Worm (Caenorhabditis elegans) whole organism, late embryonic: ENCODE measurements around the gene egli-1.
A peak's percentile ranks its signal among the peaks of the same experiment; 100 is the strongest.

ENCODE experiments used
- ahr-1 ChIP-seq: sonication (generic microtip); optimal IDR thresholded peaks from 2 replicates; lab custom pipeline; 2016; ENCODE audit warnings: missing genetic modification characterization, missing compliant biosample characterization
- ama-1 ChIP-seq: fragments of 150-350 bp; optimal IDR thresholded peaks from 2 replicates; lab custom pipeline; 2014
- ceh-14 ChIP-seq: sonication (generic microtip); optimal IDR thresholded peaks from 2 replicates; lab custom pipeline; 2016; ENCODE audit warnings: missing genotype, missing genetic modification characterization, missing compliant biosample characterization
- ceh-18 ChIP-seq: sonication (generic microtip); optimal IDR thresholded peaks from 2 replicates; lab custom pipeline; 2016; ENCODE audit warnings: missing genetic modification characterization, missing compliant biosample characterization
- ceh-19 ChIP-seq: fragments of 200-800 bp; sonication (Bioruptor generic); optimal IDR thresholded peaks from 2 replicates; lab custom pipeline; 2018; ENCODE audit warnings: mild to moderate bottlenecking, missing genetic modification characterization, missing compliant biosample characterization
- ceh-22 ChIP-seq: sonication (generic microtip); optimal IDR thresholded peaks from 2 replicates; lab custom pipeline; 2017; ENCODE audit warnings: missing biosample characterization, missing genetic modification characterization
- ceh-24 ChIP-seq: sonication (generic microtip); optimal IDR thresholded peaks from 2 replicates; lab custom pipeline; 2016; ENCODE audit warnings: mild to moderate bottlenecking, missing genetic modification characterization, missing compliant biosample characterization
- ceh-30 ChIP-seq: fragments of 150-350 bp; optimal IDR thresholded peaks from 2 replicates; lab custom pipeline; 2014; ENCODE audit warnings: missing biosample characterization, missing genetic modification characterization
- ceh-34 ChIP-seq: sonication (generic microtip); optimal IDR thresholded peaks from 2 replicates; lab custom pipeline; 2016; ENCODE audit warnings: mild to moderate bottlenecking, missing genetic modification characterization, missing compliant biosample characterization
- ceh-45 ChIP-seq: fragments of 200-800 bp; sonication (Bioruptor generic); IDR thresholded peaks from 2 replicates; pipeline ENCODE4 v1.3.6; 2022; ENCODE audit warnings: missing genetic modification reagents, missing genetic modification characterization, missing compliant biosample characterization
- ceh-48 ChIP-seq: sonication (generic microtip); optimal IDR thresholded peaks from 2 replicates; lab custom pipeline; 2016; ENCODE audit warnings: missing genetic modification characterization, inconsistent platforms, missing compliant biosample characterization
- ceh-6 ChIP-seq: fragments of 200-800 bp; sonication (Bioruptor generic); optimal IDR thresholded peaks from 2 replicates; lab custom pipeline; 2018; ENCODE audit warnings: mild to moderate bottlenecking, missing genetic modification characterization, missing compliant biosample characterization
- dve-1 ChIP-seq: sonication (generic microtip); optimal IDR thresholded peaks from 2 replicates; lab custom pipeline; 2017; ENCODE audit warnings: antibody characterized with exemption, mild to moderate bottlenecking, missing genetic modification characterization, missing compliant biosample characterization
- elt-2 ChIP-seq: sonication (generic microtip); optimal IDR thresholded peaks from 2 replicates; lab custom pipeline; 2016; ENCODE audit warnings: missing genetic modification reagents, missing genetic modification characterization, missing compliant biosample characterization
- elt-4 ChIP-seq: sonication (generic microtip); optimal IDR thresholded peaks from 2 replicates; lab custom pipeline; 2016; ENCODE audit warnings: missing genetic modification characterization, missing compliant biosample characterization
- ets-4 ChIP-seq: sonication (generic microtip); optimal IDR thresholded peaks from 2 replicates; lab custom pipeline; 2016; ENCODE audit warnings: missing genetic modification characterization, missing compliant biosample characterization
- eyg-1 ChIP-seq: sonication (generic microtip); optimal IDR thresholded peaks from 2 replicates; lab custom pipeline; 2016; ENCODE audit warnings: missing genotype, missing genetic modification characterization, missing compliant biosample characterization
- fkh-10 ChIP-seq: fragments of 150-350 bp; optimal IDR thresholded peaks from 2 replicates; lab custom pipeline; 2014; ENCODE audit warnings: missing biosample characterization, missing genetic modification reagents, missing genetic modification characterization
- fkh-6 ChIP-seq: sonication (generic microtip); optimal IDR thresholded peaks from 2 replicates; lab custom pipeline; 2016; ENCODE audit warnings: missing genetic modification characterization, missing compliant biosample characterization
- gmeb-2 ChIP-seq: sonication (generic microtip); optimal IDR thresholded peaks from 2 replicates; lab custom pipeline; 2016; ENCODE audit warnings: missing genetic modification characterization, inconsistent platforms, missing compliant biosample characterization
- hlh-13 ChIP-seq: fragments of 200-800 bp; sonication (Bioruptor generic); optimal IDR thresholded peaks from 2 replicates; lab custom pipeline; 2018; ENCODE audit warnings: mild to moderate bottlenecking, missing genetic modification characterization, missing compliant biosample characterization
- hlh-15 ChIP-seq: sonication (generic microtip); optimal IDR thresholded peaks from 2 replicates; lab custom pipeline; 2016; ENCODE audit warnings: missing genetic modification characterization, missing compliant biosample characterization
- hlh-30 ChIP-seq: sonication (generic microtip); optimal IDR thresholded peaks from 2 replicates; lab custom pipeline; 2017; ENCODE audit warnings: antibody characterized with exemption, missing genetic modification characterization, missing compliant biosample characterization; ENCODE audit not compliant: insufficient read depth
- hlh-8 ChIP-seq: sonication (generic microtip); optimal IDR thresholded peaks from 2 replicates; lab custom pipeline; 2016; ENCODE audit warnings: missing genotype, missing genetic modification characterization, missing compliant biosample characterization
- lin-11 ChIP-seq: fragments of 200-800 bp; sonication (Bioruptor generic); optimal IDR thresholded peaks from 2 replicates; lab custom pipeline; 2018; ENCODE audit warnings: mild to moderate bottlenecking, missing genetic modification characterization, missing compliant biosample characterization
- mec-3 ChIP-seq: sonication (generic microtip); optimal IDR thresholded peaks from 2 replicates; lab custom pipeline; 2016; ENCODE audit warnings: borderline replicate concordance, missing genetic modification characterization, missing compliant biosample characterization
- nfya-1 ChIP-seq: sonication (generic microtip); optimal IDR thresholded peaks from 2 replicates; lab custom pipeline; 2017; ENCODE audit warnings: missing genetic modification characterization, mild to moderate bottlenecking, missing compliant biosample characterization, antibody characterized with exemption, moderate library complexity
- npax-4 ChIP-seq: sonication (generic microtip); optimal IDR thresholded peaks from 2 replicates; lab custom pipeline; 2016; ENCODE audit warnings: missing genetic modification characterization, missing compliant biosample characterization
- pag-3 ChIP-seq: sonication (generic microtip); optimal IDR thresholded peaks from 2 replicates; lab custom pipeline; 2016; ENCODE audit warnings: missing compliant biosample characterization, missing genetic modification characterization, borderline replicate concordance
- pat-9 ChIP-seq: fragments of 200-800 bp; sonication (Bioruptor generic); optimal IDR thresholded peaks from 2 replicates; lab custom pipeline; 2018; ENCODE audit warnings: mild to moderate bottlenecking, missing genetic modification characterization, moderate library complexity, missing compliant biosample characterization
- pax-1 ChIP-seq: fragments of 150-350 bp; optimal IDR thresholded peaks from 2 replicates; lab custom pipeline; 2014; ENCODE audit warnings: missing biosample characterization, missing genetic modification characterization
- pha-4 ChIP-seq: fragments of 150-350 bp; optimal IDR thresholded peaks from 2 replicates; lab custom pipeline; 2018; ENCODE audit warnings: missing biosample characterization, missing genetic modification reagents, missing genetic modification characterization
- pros-1 ChIP-seq: fragments of 150-350 bp; optimal IDR thresholded peaks from 2 replicates; lab custom pipeline; 2014; ENCODE audit warnings: missing biosample characterization, missing genetic modification reagents, missing genetic modification characterization
- sox-2 ChIP-seq: fragments of 200-800 bp; sonication (Bioruptor generic); IDR thresholded peaks from 2 replicates; pipeline ENCODE4 v1.3.6; 2022; ENCODE audit warnings: missing genetic modification reagents, missing genetic modification characterization, missing compliant biosample characterization
- sox-4 ChIP-seq: sonication (generic microtip); optimal IDR thresholded peaks from 2 replicates; lab custom pipeline; 2017; ENCODE audit warnings: mild to moderate bottlenecking, missing genetic modification characterization, inconsistent platforms, missing compliant biosample characterization
- tbx-2 ChIP-seq: sonication (generic microtip); optimal IDR thresholded peaks from 2 replicates; lab custom pipeline; 2016; ENCODE audit warnings: missing genetic modification characterization, missing compliant biosample characterization
- tbx-7 ChIP-seq: sonication (generic microtip); optimal IDR thresholded peaks from 2 replicates; lab custom pipeline; 2016; ENCODE audit warnings: missing genotype, missing genetic modification characterization, missing compliant biosample characterization
- ttx-3 ChIP-seq: sonication (generic microtip); optimal IDR thresholded peaks from 2 replicates; lab custom pipeline; 2016; ENCODE audit warnings: missing genetic modification reagents, missing genetic modification characterization, missing compliant biosample characterization
- unc-55 ChIP-seq: sonication (generic microtip); optimal IDR thresholded peaks from 2 replicates; lab custom pipeline; 2017; ENCODE audit warnings: missing biosample characterization, missing genetic modification reagents, missing genetic modification characterization
- unc-86 ChIP-seq: sonication (generic microtip); optimal IDR thresholded peaks from 2 replicates; lab custom pipeline; 2016; ENCODE audit warnings: missing genetic modification characterization, missing compliant biosample characterization
- zip-5 ChIP-seq: sonication (generic microtip); optimal IDR thresholded peaks from 2 replicates; lab custom pipeline; 2016; ENCODE audit warnings: missing genetic modification characterization, missing compliant biosample characterization
- ztf-16 ChIP-seq: sonication (generic microtip); optimal IDR thresholded peaks from 2 replicates; lab custom pipeline; 2017; ENCODE audit warnings: missing genetic modification characterization, missing compliant biosample characterization

egli-1 gene

DNA sequence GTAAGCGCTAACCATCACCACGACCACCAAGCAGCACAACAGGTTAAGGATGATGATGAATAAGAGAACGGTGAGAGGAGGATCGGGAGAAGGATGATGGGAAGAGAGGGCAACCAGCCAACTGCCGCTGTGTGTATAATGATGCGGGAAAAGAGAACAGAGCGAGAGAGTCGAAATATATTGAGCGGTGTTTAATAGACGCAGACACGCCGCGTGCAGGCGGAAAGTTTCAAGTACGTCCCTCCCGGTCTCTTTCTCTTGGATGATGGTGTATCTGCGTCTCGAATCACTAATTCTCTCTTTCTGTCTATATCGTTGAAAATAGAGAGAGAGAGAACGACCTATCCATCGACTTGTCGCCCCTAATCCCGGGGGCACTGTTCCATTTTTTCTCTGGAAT, 33.0 kb downstream of the egli-1 start (continued):
- TF ChIP-seq unc-55 (GFP tag; lab: Kevin White, UChicago): peak; percentile 18
- TF ChIP-seq elt-4 (tag; lab: Kevin White, UChicago): no peak
- TF ChIP-seq nfya-1 (tag; lab: Kevin White, UChicago): peak; percentile 69
- TF ChIP-seq ceh-22: peak; percentile 12
- TF ChIP-seq pax-1 (tag; lab: Kevin White, UChicago): no peak
- no peak for TF ChIP-seq ttx-3 (tag; lab: Kevin White, UChicago)
- peak; percentile 55 for TF ChIP-seq ceh-34 (tag; lab: Kevin White, UChicago)
- TF ChIP-seq hlh-15 (tag; lab: Kevin White, UChicago): no peak
- no peak for TF ChIP-seq ets-4 (tag; lab: Kevin White, UChicago)
- peak; percentile 38 for TF ChIP-seq tbx-2 (tag; lab: Kevin White, UChicago)
- TF ChIP-seq ceh-19: peak; percentile 32
- TF ChIP-seq unc-86: no peak

DNA sequence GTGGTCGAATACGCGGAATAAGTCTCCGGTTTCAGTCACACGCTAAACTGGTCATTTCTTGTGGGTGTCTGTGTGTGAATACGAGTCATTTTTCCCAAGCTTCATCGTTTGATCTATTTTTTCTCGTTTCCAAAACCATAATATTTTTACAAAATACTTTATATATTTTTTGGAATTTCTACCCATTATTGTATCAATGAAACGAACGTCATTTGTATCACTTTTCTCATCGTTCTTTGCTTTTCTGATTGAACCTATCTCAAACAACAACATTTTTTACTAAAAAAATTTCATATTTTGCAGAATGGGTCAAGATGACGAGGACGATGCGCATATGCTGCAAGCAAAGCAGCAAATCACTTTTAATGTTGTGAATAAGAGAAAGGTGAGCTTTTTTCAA, 34.5 kb downstream of the egli-1 start, which contains the start of gene mel-11:
mel-11 (plus strand) TSS at position 301 of the 400 bp plus-strand sequence.
- TF ChIP-seq tbx-2 (tag; lab: Kevin White, UChicago) (no peak), hlh-15 (tag; lab: Kevin White, UChicago) (no peak), gmeb-2 (tag; lab: Kevin White, UChicago) (no peak), eyg-1 (tag; lab: Kevin White, UChicago) (no peak), fkh-6 (tag; lab: Kevin White, UChicago) (no peak)
- TF ChIP-seq, all 69 proteins: peak for 0

DNA sequence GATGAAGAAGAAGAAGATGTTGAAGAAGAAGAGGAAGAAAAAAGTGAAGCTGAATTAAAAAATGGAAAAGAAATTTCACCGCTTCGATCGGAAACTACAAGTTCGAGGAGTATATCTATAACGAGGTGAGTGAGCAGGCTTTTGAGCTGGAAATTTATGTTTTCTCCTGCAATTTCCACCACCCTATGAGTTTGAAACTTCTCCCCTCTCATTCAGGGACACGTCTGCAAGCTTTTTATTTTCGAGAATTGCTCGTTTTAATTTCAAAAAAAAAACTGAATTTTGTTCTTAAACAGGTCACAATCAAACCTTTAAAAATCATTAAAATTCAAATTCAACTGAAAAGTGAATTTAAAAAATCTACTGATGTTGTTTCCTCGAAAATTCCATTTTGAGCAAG, 38.5 kb downstream of the egli-1 start:
- TF ChIP-seq elt-2 (tag; lab: Kevin White, UChicago) (no peak), pat-9 (no peak), ets-4 (tag; lab: Kevin White, UChicago) (no peak), mec-3 (no peak), npax-4 (tag; lab: Kevin White, UChicago) (no peak), ceh-22 (no peak), elt-4 (tag; lab: Kevin White, UChicago) (no peak), ceh-30 (tag; lab: Kevin White, UChicago) (no peak)

DNA sequence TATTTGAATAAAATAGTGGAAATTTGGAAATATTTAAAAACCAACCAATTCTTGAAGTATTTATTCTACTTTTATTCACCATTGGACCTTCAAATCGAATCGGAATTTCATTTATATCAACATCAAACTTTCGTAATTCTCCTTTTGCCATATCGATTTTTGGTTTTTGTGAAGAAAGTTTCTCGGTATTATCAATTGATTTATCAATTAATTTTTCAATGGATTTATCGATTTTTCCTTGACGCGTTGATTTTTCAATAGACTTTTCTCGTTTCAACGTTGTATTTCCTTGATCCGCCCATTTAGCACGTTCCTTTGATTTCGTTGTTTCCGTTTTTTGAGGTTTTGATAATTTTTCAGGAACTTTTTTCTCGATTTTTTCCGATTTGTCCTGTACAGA, 45.6 kb downstream of the egli-1 start:
- TF ChIP-seq sox-4 (no peak), dve-1 (tag; lab: Kevin White, UChicago) (no peak), ets-4 (tag; lab: Kevin White, UChicago) (no peak), ama-1 (lab: Kevin White, UChicago) (no peak), hlh-13 (GFP tag; lab: Kevin White, UChicago) (no peak), ceh-48 (tag; lab: Kevin White, UChicago) (no peak), unc-86 (no peak), ceh-45 (no peak), eyg-1 (tag; lab: Kevin White, UChicago) (no peak), ceh-19 (no peak), nfya-1 (tag; lab: Kevin White, UChicago) (no peak), fkh-10 (GFP tag; lab: Kevin White, UChicago) (no peak), ceh-14 (tag; lab: Kevin White, UChicago) (no peak), elt-4 (tag; lab: Kevin White, UChicago) (no peak), sox-2 (GFP tag; lab: Robert Waterston, UW) (no peak), tbx-7 (tag; lab: Kevin White, UChicago) (no peak), pax-1 (tag; lab: Kevin White, UChicago) (no peak)

DNA sequence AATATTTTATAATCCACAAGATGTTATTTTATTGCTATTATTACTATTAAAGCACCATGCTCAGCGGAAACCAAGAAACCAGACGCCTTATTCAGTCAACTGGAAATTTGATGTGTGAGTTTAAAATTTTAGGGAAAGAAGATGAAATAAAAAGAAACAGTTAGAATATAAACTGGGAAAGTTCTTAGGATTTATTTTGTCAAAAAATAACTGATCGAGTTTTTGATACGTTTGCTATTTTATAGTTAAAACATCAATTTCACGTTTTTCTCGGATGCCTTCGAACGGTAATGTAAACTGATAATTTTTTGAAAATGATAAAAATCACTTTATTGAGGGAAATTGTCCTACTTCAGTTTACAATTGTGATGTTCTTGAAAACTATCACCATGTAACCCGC, 48.6 kb downstream of the egli-1 start, which contains the start of gene C06C3.3:
C06C3.3 (minus strand) TSS at position 101 of the 400 bp plus-strand sequence.
- TF ChIP-seq hlh-8 (tag; lab: Kevin White, UChicago) (no peak), elt-2 (tag; lab: Kevin White, UChicago) (no peak), ztf-16 (tag; lab: Kevin White, UChicago) (no peak), pros-1 (no peak), ceh-48 (tag; lab: Kevin White, UChicago) (no peak), hlh-30 (no peak), ahr-1 (tag; lab: Kevin White, UChicago) (no peak), pag-3 (no peak), sox-4 (no peak), pha-4 (no peak), ceh-6 (GFP tag; lab: Kevin White, UChicago) (no peak), hlh-13 (GFP tag; lab: Kevin White, UChicago) (no peak), fkh-10 (GFP tag; lab: Kevin White, UChicago) (no peak), ceh-24 (tag; lab: Kevin White, UChicago) (no peak), zip-5 (tag; lab: Kevin White, UChicago) (no peak), lin-11 (tag; lab: Kevin White, UChicago) (no peak), ceh-18 (tag; lab: Kevin White, UChicago) (no peak)
